Worm (Caenorhabditis elegans) whole organism, L3 larva: Measurements from ENCODE around the gene ugtp-1.
A peak's percentile ranks its signal among the peaks of the same experiment; 100 is the strongest.

Experiments used
- R02D3.7 ChIP-seq: fragments of 150-350 bp; optimal IDR thresholded peaks from 2 replicates; lab custom pipeline; 2014; ENCODE audit warnings: missing biosample characterization, missing genetic modification characterization
- ZK546.5 ChIP-seq: sonication (generic microtip); optimal IDR thresholded peaks from 2 replicates; lab custom pipeline; 2017; ENCODE audit warnings: missing biosample characterization, missing genetic modification characterization
- aly-2 ChIP-seq: fragments of 150-350 bp; optimal IDR thresholded peaks from 2 replicates; lab custom pipeline; 2014; ENCODE audit warnings: missing biosample characterization, missing genetic modification characterization
- ama-1 ChIP-seq: fragments of 150-350 bp; optimal IDR thresholded peaks from 2 replicates; lab custom pipeline; 2018
- ceh-16 ChIP-seq: sonication (generic microtip); optimal IDR thresholded peaks from 2 replicates; lab custom pipeline; 2017; ENCODE audit warnings: missing biosample characterization, missing genetic modification characterization
- ceh-28 ChIP-seq: fragments of 150-350 bp; optimal IDR thresholded peaks from 2 replicates; lab custom pipeline; 2014; ENCODE audit warnings: missing biosample characterization, missing genetic modification reagents, missing genetic modification characterization
- ceh-82 ChIP-seq: fragments of 150-350 bp; optimal IDR thresholded peaks from 2 replicates; lab custom pipeline; 2014; ENCODE audit warnings: missing biosample characterization, missing genetic modification characterization
- ceh-9 ChIP-seq: sonication (generic microtip); optimal IDR thresholded peaks from 2 replicates; lab custom pipeline; 2018; ENCODE audit warnings: missing biosample characterization, missing genetic modification characterization
- egl-27 ChIP-seq: sonication (generic microtip); optimal IDR thresholded peaks from 4 replicates; lab custom pipeline; 2017; ENCODE audit warnings: missing biosample characterization, missing genetic modification reagents, missing genetic modification characterization
- egl-5 ChIP-seq: fragments of 150-350 bp; optimal IDR thresholded peaks from 2 replicates; lab custom pipeline; 2017; ENCODE audit warnings: missing biosample characterization, missing genetic modification reagents, missing genetic modification characterization, inconsistent platforms
- elt-1 ChIP-seq: fragments of 150-350 bp; optimal IDR thresholded peaks from 2 replicates; lab custom pipeline; 2014; ENCODE audit warnings: missing biosample characterization, missing genetic modification characterization
- elt-2 ChIP-seq: sonication (generic microtip); optimal IDR thresholded peaks from 2 replicates; lab custom pipeline; 2016; ENCODE audit warnings: missing genetic modification reagents, mild to moderate bottlenecking, missing genetic modification characterization, missing compliant biosample characterization
- elt-3 ChIP-seq, 3 experiments: fragments of 150-350 bp in 1 of 3; sonication (generic microtip) in 2 of 3; optimal IDR thresholded peaks; 2 replicates in 2 of 3; 4 replicates in 1 of 3; lab custom pipeline; 2014 to 2017; ENCODE audit warnings: missing biosample characterization in 3 of 3, missing genetic modification characterization in 3 of 3
- eor-1 ChIP-seq, 2 experiments: fragments of 150-350 bp; optimal IDR thresholded peaks; 2 replicates each; lab custom pipeline; 2014 to 2018; ENCODE audit warnings: missing biosample characterization in 2 of 2, missing genetic modification characterization in 2 of 2
- fkh-10 ChIP-seq: sonication (generic microtip); optimal IDR thresholded peaks from 2 replicates; lab custom pipeline; 2017; ENCODE audit warnings: missing biosample characterization, missing genetic modification reagents, missing genetic modification characterization
- fkh-2 ChIP-seq: fragments of 150-350 bp; optimal IDR thresholded peaks from 2 replicates; lab custom pipeline; 2014; ENCODE audit warnings: missing biosample characterization, missing genetic modification reagents, missing genetic modification characterization
- fos-1 ChIP-seq: fragments of 150-350 bp; optimal IDR thresholded peaks from 2 replicates; lab custom pipeline; 2014; ENCODE audit warnings: missing biosample characterization, missing genetic modification characterization
- hmg-11 ChIP-seq: sonication (generic microtip); optimal IDR thresholded peaks from 2 replicates; lab custom pipeline; 2016; ENCODE audit warnings: missing genetic modification characterization, missing compliant biosample characterization
- jun-1 ChIP-seq: fragments of 150-350 bp; optimal IDR thresholded peaks from 2 replicates; lab custom pipeline; 2014; ENCODE audit warnings: missing biosample characterization, missing genetic modification reagents, missing genetic modification characterization
- lin-15B ChIP-seq: fragments of 150-350 bp; optimal IDR thresholded peaks from 2 replicates; lab custom pipeline; 2014; ENCODE audit warnings: missing biosample characterization, missing genetic modification characterization
- lin-39 ChIP-seq: fragments of 150-350 bp; optimal IDR thresholded peaks from 2 replicates; lab custom pipeline; 2018; ENCODE audit warnings: missing biosample characterization, missing genetic modification reagents, missing genetic modification characterization
- lsy-12 ChIP-seq: sonication (generic microtip); optimal IDR thresholded peaks from 2 replicates; lab custom pipeline; 2016; ENCODE audit warnings: mild to moderate bottlenecking, missing genetic modification characterization, missing compliant biosample characterization
- mdl-1 ChIP-seq: fragments of 150-350 bp; optimal IDR thresholded peaks from 2 replicates; lab custom pipeline; 2014; ENCODE audit warnings: missing biosample characterization, missing genetic modification characterization
- mml-1 ChIP-seq: fragments of 150-350 bp; sonication (generic microtip); optimal IDR thresholded peaks from 3 replicates; lab custom pipeline; 2014; ENCODE audit warnings: missing biosample characterization, missing genetic modification characterization
- nfya-1 ChIP-seq: sonication (generic microtip); optimal IDR thresholded peaks from 2 replicates; lab custom pipeline; 2017; ENCODE audit warnings: missing genetic modification characterization, mild to moderate bottlenecking, missing compliant biosample characterization, antibody characterized with exemption, moderate library complexity; ENCODE audit not compliant: insufficient read depth
- nhr-11 ChIP-seq: fragments of 150-350 bp; optimal IDR thresholded peaks from 2 replicates; lab custom pipeline; 2014; ENCODE audit warnings: missing biosample characterization, missing genetic modification characterization
- nhr-12 ChIP-seq: fragments of 150-350 bp; optimal IDR thresholded peaks from 2 replicates; lab custom pipeline; 2014; ENCODE audit warnings: missing biosample characterization, missing genetic modification characterization
- nhr-23 ChIP-seq: fragments of 150-350 bp; optimal IDR thresholded peaks from 2 replicates; lab custom pipeline; 2014; ENCODE audit warnings: missing biosample characterization, missing genetic modification reagents, missing genetic modification characterization
- nhr-237 ChIP-seq: fragments of 150-350 bp; optimal IDR thresholded peaks from 2 replicates; lab custom pipeline; 2014; ENCODE audit warnings: missing biosample characterization, missing genetic modification characterization
- nhr-25 ChIP-seq: sonication (generic microtip); optimal IDR thresholded peaks from 2 replicates; lab custom pipeline; 2017; ENCODE audit warnings: missing biosample characterization, missing genetic modification characterization
- nhr-28 ChIP-seq: fragments of 150-350 bp; optimal IDR thresholded peaks from 2 replicates; lab custom pipeline; 2014; ENCODE audit warnings: missing biosample characterization, missing genetic modification characterization
- nhr-43 ChIP-seq: sonication (generic microtip); optimal IDR thresholded peaks from 2 replicates; lab custom pipeline; 2016; ENCODE audit warnings: mild to moderate bottlenecking, missing genetic modification characterization, missing compliant biosample characterization; ENCODE audit not compliant: poor library complexity, severe bottlenecking
- nhr-67 ChIP-seq: fragments of 150-350 bp; optimal IDR thresholded peaks from 2 replicates; lab custom pipeline; 2014; ENCODE audit warnings: missing biosample characterization, missing genetic modification characterization
- nhr-76 ChIP-seq: fragments of 150-350 bp; sonication (generic microtip); optimal IDR thresholded peaks from 5 replicates; lab custom pipeline; 2014; ENCODE audit warnings: missing biosample characterization, missing genetic modification characterization
- nhr-77 ChIP-seq: fragments of 150-350 bp; optimal IDR thresholded peaks from 2 replicates; lab custom pipeline; 2014; ENCODE audit warnings: missing biosample characterization, missing genetic modification characterization
- pha-4 ChIP-seq: fragments of 150-350 bp; optimal IDR thresholded peaks from 2 replicates; lab custom pipeline; 2014; ENCODE audit warnings: missing biosample characterization, missing genetic modification reagents, missing genetic modification characterization
- pqm-1 ChIP-seq: fragments of 150-350 bp; optimal IDR thresholded peaks from 2 replicates; lab custom pipeline; 2017; ENCODE audit warnings: missing biosample characterization, missing genetic modification characterization, inconsistent platforms
- sea-2 ChIP-seq: fragments of 150-350 bp; sonication (generic microtip); optimal IDR thresholded peaks from 4 replicates; lab custom pipeline; 2014; ENCODE audit warnings: missing biosample characterization, missing genetic modification reagents, missing genetic modification characterization
- skn-1 ChIP-seq: fragments of 150-350 bp; optimal IDR thresholded peaks from 2 replicates; lab custom pipeline; 2014; ENCODE audit warnings: missing biosample characterization, missing genetic modification characterization
- snpc-4 ChIP-seq: fragments of 150-350 bp; optimal IDR thresholded peaks from 2 replicates; lab custom pipeline; 2014; ENCODE audit warnings: missing biosample characterization, missing genetic modification characterization
- tbx-2 ChIP-seq: sonication (generic microtip); optimal IDR thresholded peaks from 2 replicates; lab custom pipeline; 2016; ENCODE audit warnings: mild to moderate bottlenecking, missing genetic modification characterization, missing compliant biosample characterization
- unc-39 ChIP-seq: sonication (generic microtip); optimal IDR thresholded peaks from 4 replicates; lab custom pipeline; 2017; ENCODE audit warnings: missing biosample characterization, missing genetic modification characterization
- unc-62 ChIP-seq: fragments of 150-350 bp; sonication (generic microtip); optimal IDR thresholded peaks from 4 replicates; lab custom pipeline; 2014; ENCODE audit warnings: missing biosample characterization, missing genetic modification reagents, missing genetic modification characterization
- zag-1 ChIP-seq: fragments of 150-350 bp; optimal IDR thresholded peaks from 2 replicates; lab custom pipeline; 2014; ENCODE audit warnings: missing biosample characterization, missing genetic modification characterization
- ztf-11 ChIP-seq: fragments of 150-350 bp; optimal IDR thresholded peaks from 2 replicates; lab custom pipeline; 2014; ENCODE audit warnings: missing biosample characterization, missing genetic modification characterization
- ztf-4 ChIP-seq: fragments of 150-350 bp; optimal IDR thresholded peaks from 2 replicates; lab custom pipeline; 2014; ENCODE audit warnings: missing biosample characterization, missing genetic modification characterization

ugtp-1 gene

ce11 chrIII:8741276-8741860 is 9.1 kb downstream of the ugtp-1 start, which contains the start of gene pdhk-2 (continued):
- TF ChIP-seq nhr-76 (tag; lab: Kevin White, UChicago) (no peak), ceh-16 (tag; lab: Kevin White, UChicago) (peak; percentile 32), nhr-43 (tag; lab: Kevin White, UChicago) (peak; percentile 96), nhr-237 (tag; lab: Kevin White, UChicago) (no peak), ama-1 (peak; percentile 57), tbx-2 (tag; lab: Kevin White, UChicago) (peak; percentile 88), skn-1 (tag; lab: Kevin White, UChicago) (peak; percentile 95), snpc-4 (peak; percentile 79), ceh-82 (tag; lab: Kevin White, UChicago) (peak; percentile 78), nhr-77 (peak; percentile 24), nhr-23 (peak; percentile 94), lin-15B (tag; lab: Kevin White, UChicago) (peak; percentile 95), lsy-12 (peak; percentile 91), nfya-1 (peak; percentile 92), fos-1 (tag; lab: Kevin White, UChicago) (no peak), unc-39 (tag; lab: Kevin White, UChicago) (no peak), mml-1 (tag; lab: Kevin White, UChicago) (no peak), ztf-11 (tag; lab: Kevin White, UChicago) (no peak), nhr-67 (no peak), elt-1 (peak; percentile 72)

- peak; percentile 46 for TF ChIP-seq nfya-1
- TF ChIP-seq egl-5, result peak; percentile 26
- TF ChIP-seq ceh-16 (tag; lab: Kevin White, UChicago), result no peak
Observed at ce11 chrIII:8739786-8740185, 10.7 kb downstream of the ugtp-1 start.

- TF ChIP-seq nhr-77, result no peak
- TF ChIP-seq hmg-11 (tag; lab: Kevin White, UChicago), result no peak
- TF ChIP-seq egl-27 (tag; lab: Kevin White, UChicago), result no peak
- TF ChIP-seq egl-5, result no peak
- no peak for TF ChIP-seq ceh-28 (tag; lab: Kevin White, UChicago)
- no peak for TF ChIP-seq R02D3.7 (tag; lab: Kevin White, UChicago)
- no peak for TF ChIP-seq lsy-12
- TF ChIP-seq mdl-1 (tag; lab: Kevin White, UChicago), result peak; percentile 81
- peak in 1 of 3 experiments; percentile 0 for TF ChIP-seq elt-3 (tag; optimal IDR thresholded peaks at IDR 0.05; lab: Kevin White, UChicago)
- TF ChIP-seq ZK546.5 (tag; lab: Kevin White, UChicago), result no peak
- TF ChIP-seq zag-1 (tag; lab: Kevin White, UChicago), result no peak
- peak; percentile 50 for TF ChIP-seq nhr-43 (tag; lab: Kevin White, UChicago)
- peak; percentile 32 for TF ChIP-seq pha-4
- no peak for TF ChIP-seq ama-1
- TF ChIP-seq nhr-76 (tag; lab: Kevin White, UChicago), result no peak
- TF ChIP-seq nhr-12, result no peak
- no peak for TF ChIP-seq mml-1 (tag; lab: Kevin White, UChicago)
- no peak for TF ChIP-seq lin-15B (tag; lab: Kevin White, UChicago)
- TF ChIP-seq unc-62 (GFP tag; lab: Kevin White, UChicago), result no peak
- no peak for TF ChIP-seq nhr-11 (tag; lab: Kevin White, UChicago)
- no peak for TF ChIP-seq ceh-82 (tag; lab: Kevin White, UChicago)
- TF ChIP-seq snpc-4, result peak; percentile 4
- peak; percentile 95 for TF ChIP-seq elt-2 (tag; lab: Kevin White, UChicago)
- TF ChIP-seq nfya-1, result peak; percentile 3
- TF ChIP-seq ztf-11 (tag; lab: Kevin White, UChicago), result no peak
- TF ChIP-seq unc-39 (tag; lab: Kevin White, UChicago), result no peak
- TF ChIP-seq ceh-9 (tag; lab: Kevin White, UChicago), result no peak
- no peak for TF ChIP-seq aly-2 (tag; lab: Kevin White, UChicago)
- no peak for TF ChIP-seq nhr-28 (tag; lab: Kevin White, UChicago)
- TF ChIP-seq fos-1 (tag; lab: Kevin White, UChicago), result no peak
- TF ChIP-seq ceh-16 (tag; lab: Kevin White, UChicago), result no peak
- TF ChIP-seq elt-1, result peak; percentile 81
- peak; percentile 28 for TF ChIP-seq nhr-25
- no peak for TF ChIP-seq fkh-2
- peak; percentile 45 for TF ChIP-seq jun-1
- TF ChIP-seq skn-1 (tag; lab: Kevin White, UChicago), result no peak
- TF ChIP-seq eor-1 (tag; optimal IDR thresholded peaks at IDR 0.05; lab: Kevin White, UChicago), result no peak
- TF ChIP-seq nhr-67, result no peak
- TF ChIP-seq nhr-23, result peak; percentile 77
- TF ChIP-seq ztf-4 (tag; lab: Kevin White, UChicago), result no peak
- TF ChIP-seq lin-39 (tag; lab: Kevin White, UChicago), result no peak
- no peak for TF ChIP-seq tbx-2 (tag; lab: Kevin White, UChicago)
- peak; percentile 96 for TF ChIP-seq pqm-1 (tag; lab: Kevin White, UChicago)
- TF ChIP-seq sea-2, result no peak
- TF ChIP-seq fkh-10 (GFP tag; lab: Kevin White, UChicago), result no peak
- TF ChIP-seq nhr-237 (tag; lab: Kevin White, UChicago), result no peak
Observed at ce11 chrIII:8739126-8739525, 11.4 kb downstream of the ugtp-1 start.
